Worm (Caenorhabditis elegans) whole organism, L4/young adult: ENCODE data around the gene Y43B11AR.1.

Source experiments
- W03F9.2 ChIP-seq: fragments of 150-350 bp; optimal IDR thresholded peaks from 2 replicates; lab custom pipeline; 2014; ENCODE audit warnings: missing biosample characterization, missing genetic modification characterization
- him-1 ChIP-seq: sonication (generic microtip); optimal IDR thresholded peaks from 2 replicates; lab custom pipeline; 2016; ENCODE audit warnings: missing genotype, missing genetic modification reagents, missing genetic modification characterization, missing compliant biosample characterization

- TF ChIP-seq him-1 (tag; lab: Kevin White, UChicago): no peak
- no peak for TF ChIP-seq W03F9.2 (tag; lab: Kevin White, UChicago)
These were observed 37.9 kb upstream of the Y43B11AR.1 start for ce11 chrIV:7043430-7043829.
